Fruit fly (Drosophila melanogaster): ENCODE results near the gene CG17717.
A peak's percentile ranks its signal among the peaks of the same experiment; 100 is the strongest.

Gene CG17717

dm6 chrX:6613581-6613980 lies 24.5 kb downstream of the CG17717 start:
- no peak for TF ChIP-seq CG8478 (optimal IDR thresholded peaks at IDR 0.05)
- no peak for TF ChIP-seq pan (optimal IDR thresholded peaks at IDR 0.05)
- TF ChIP-seq usp (GFP tag; optimal IDR thresholded peaks at IDR 0.05) = no peak

dm6 chrX:6614266-6614665 lies 25.2 kb downstream of the CG17717 start:
- TF ChIP-seq Dll (optimal IDR thresholded peaks at IDR 0.05) = no peak

dm6 chrX:6615476-6615875 lies 26.4 kb downstream of the CG17717 start:
- TF ChIP-seq CG8478 (optimal IDR thresholded peaks at IDR 0.05) = no peak
- no peak for TF ChIP-seq EcR (GFP tag; optimal IDR thresholded peaks at IDR 0.05)
- no peak for TF ChIP-seq usp (GFP tag; optimal IDR thresholded peaks at IDR 0.05)
- TF ChIP-seq pan (optimal IDR thresholded peaks at IDR 0.05) = no peak
- no peak for TF ChIP-seq Dll (optimal IDR thresholded peaks at IDR 0.05)
- no peak for TF ChIP-seq psq (optimal IDR thresholded peaks at IDR 0.05)

dm6 chrX:6616771-6617170 lies 27.7 kb downstream of the CG17717 start:
- no peak for TF ChIP-seq psq (optimal IDR thresholded peaks at IDR 0.05)
- no peak for TF ChIP-seq pan (optimal IDR thresholded peaks at IDR 0.05)
- TF ChIP-seq EcR (GFP tag; optimal IDR thresholded peaks at IDR 0.05) = no peak
- TF ChIP-seq CG8478 (optimal IDR thresholded peaks at IDR 0.05) = no peak
- no peak for TF ChIP-seq Dll (optimal IDR thresholded peaks at IDR 0.05)
- TF ChIP-seq usp (GFP tag; optimal IDR thresholded peaks at IDR 0.05) = no peak

DNA sequence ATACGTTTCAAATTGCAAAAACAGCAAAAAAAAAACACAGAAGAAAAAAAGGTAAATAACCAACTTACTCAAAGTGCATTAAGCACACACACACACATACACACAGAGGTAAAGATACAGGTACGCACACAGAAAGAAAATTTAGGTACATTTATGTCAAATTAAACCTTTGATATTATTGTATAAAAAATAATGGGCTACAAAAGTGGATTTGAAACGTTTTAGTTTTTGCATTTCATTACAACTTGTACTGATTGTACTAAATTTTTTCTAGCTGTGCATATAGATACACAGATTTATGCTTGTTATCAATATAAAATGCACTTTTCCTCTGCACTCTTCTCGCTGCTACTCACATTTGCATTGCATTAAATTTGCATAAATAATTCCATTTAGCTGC lies 28.3 kb downstream of the CG17717 start:
- no peak for TF ChIP-seq pan (optimal IDR thresholded peaks at IDR 0.05)
- TF ChIP-seq psq (optimal IDR thresholded peaks at IDR 0.05) = no peak

dm6 chrX:6621566-6622006 lies 32.5 kb downstream of the CG17717 start:
- TF ChIP-seq EcR (GFP tag; optimal IDR thresholded peaks at IDR 0.05) (peak in 1 of 2 experiments; percentile 1), Dll (optimal IDR thresholded peaks at IDR 0.05) (no peak)

- TF ChIP-seq EcR (GFP tag; optimal IDR thresholded peaks at IDR 0.05) = peak in 1 of 2 experiments; percentile 22
- no peak for TF ChIP-seq pan (optimal IDR thresholded peaks at IDR 0.05)
Measured at dm6 chrX:6624006-6624745, 35.1 kb downstream of the CG17717 start.

DNA sequence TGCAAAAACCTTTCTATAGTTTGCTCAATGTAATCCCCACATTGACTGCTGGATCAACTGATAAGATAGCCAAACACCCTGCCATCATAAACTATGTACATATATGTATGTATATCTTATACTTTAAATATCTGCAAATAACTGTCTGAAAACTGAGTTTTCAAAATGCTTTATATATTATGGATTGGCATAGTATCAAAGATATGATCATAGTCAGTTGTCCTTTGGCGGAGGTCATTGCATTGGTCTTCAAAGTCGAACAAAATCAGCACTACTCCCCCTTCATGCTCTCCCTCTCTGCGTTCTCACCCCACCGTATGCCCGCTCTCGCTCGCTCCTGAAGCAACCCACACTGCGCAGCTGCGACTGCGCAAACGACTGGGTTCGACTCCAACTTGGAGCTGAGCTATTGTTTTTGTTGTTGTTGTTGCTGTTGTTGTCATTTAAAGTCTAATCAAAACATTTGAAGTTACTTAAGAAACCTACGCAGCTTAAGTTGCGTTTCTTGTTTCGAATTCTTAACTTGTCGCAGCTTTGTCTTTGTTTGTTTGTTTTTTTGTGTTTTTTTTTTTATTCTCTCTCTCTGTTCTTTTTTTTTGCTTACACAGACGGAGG lies 36.0 kb downstream of the CG17717 start:
- TF ChIP-seq EcR (GFP tag; optimal IDR thresholded peaks at IDR 0.05) (no peak), CG8478 (optimal IDR thresholded peaks at IDR 0.05) (no peak), usp (GFP tag; optimal IDR thresholded peaks at IDR 0.05) (no peak), psq (optimal IDR thresholded peaks at IDR 0.05) (no peak), pan (optimal IDR thresholded peaks at IDR 0.05) (no peak), Dll (optimal IDR thresholded peaks at IDR 0.05) (no peak)

- no peak for TF ChIP-seq usp (GFP tag; optimal IDR thresholded peaks at IDR 0.05)
- no peak for TF ChIP-seq psq (optimal IDR thresholded peaks at IDR 0.05)
Measured at dm6 chrX:6631885-6632284, 42.8 kb downstream of the CG17717 start.

DNA sequence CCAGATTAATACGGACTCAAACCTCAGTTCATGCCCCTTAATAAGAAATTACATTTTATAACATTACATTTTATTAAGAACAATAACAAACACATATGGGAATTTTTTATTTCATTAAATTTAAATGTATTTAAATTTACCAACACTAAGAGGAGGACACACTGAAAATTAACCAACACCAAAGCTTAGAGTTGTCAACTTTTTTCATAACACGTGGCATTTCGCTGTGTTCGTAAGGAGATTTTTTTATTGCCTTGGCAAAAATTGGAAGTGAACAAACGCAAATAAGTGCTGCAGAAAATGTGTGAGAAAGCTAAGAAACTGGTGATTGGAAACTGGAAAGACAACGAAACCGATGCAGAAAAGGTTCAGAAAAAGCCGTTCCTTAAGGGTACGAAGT lies 44.6 kb downstream of the CG17717 start, which contains the start of gene CG14443:
Gene CG14443 (plus strand): TSS at position 301 of the 400 bp plus-strand sequence.
- no peak for TF ChIP-seq pan (optimal IDR thresholded peaks at IDR 0.05)
- no peak for TF ChIP-seq Dll (optimal IDR thresholded peaks at IDR 0.05)
- no peak for TF ChIP-seq psq (optimal IDR thresholded peaks at IDR 0.05)
- no peak for TF ChIP-seq usp (GFP tag; optimal IDR thresholded peaks at IDR 0.05)
- TF ChIP-seq CG8478 (optimal IDR thresholded peaks at IDR 0.05) = no peak
- TF ChIP-seq EcR (GFP tag; optimal IDR thresholded peaks at IDR 0.05) = no peak

DNA sequence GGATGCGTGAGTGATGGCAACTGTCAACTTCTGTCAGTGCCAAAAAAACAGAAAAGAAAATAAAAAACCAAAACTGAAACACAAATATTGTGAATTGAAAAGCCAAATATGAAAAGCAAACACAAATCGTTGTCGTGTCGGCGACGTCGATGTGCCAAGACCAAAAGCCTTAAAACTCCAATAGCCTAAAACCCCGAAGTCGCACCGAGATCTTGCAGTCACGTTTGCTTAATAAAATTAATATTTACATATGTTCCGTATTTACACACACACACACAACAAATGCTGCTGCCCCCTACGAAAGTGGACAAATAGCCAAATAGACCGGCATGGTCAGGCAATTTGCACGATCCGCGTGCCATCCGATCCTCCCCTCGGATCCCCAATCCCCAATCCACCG lies 49.0 kb downstream of the CG17717 start:
- TF ChIP-seq usp (GFP tag; optimal IDR thresholded peaks at IDR 0.05) (no peak), pan (optimal IDR thresholded peaks at IDR 0.05) (no peak), psq (optimal IDR thresholded peaks at IDR 0.05) (no peak), CG8478 (optimal IDR thresholded peaks at IDR 0.05) (no peak), Dll (optimal IDR thresholded peaks at IDR 0.05) (no peak), EcR (GFP tag; optimal IDR thresholded peaks at IDR 0.05) (no peak)
